Fruit fly (Drosophila melanogaster): ENCODE results near the gene Rad9.

The Rad9 gene

dm6 chr3L:18890283-18891175, 18.2 kb upstream of the Rad9 start, which contains the start of gene CG3961 (continued):
- TF ChIP-seq pan (optimal IDR thresholded peaks at IDR 0.05) (no peak), Hr83 (GFP tag; optimal IDR thresholded peaks at IDR 0.05; ENCODE audit: poor library complexity, severe bottlenecking) (peak; percentile 34), CG9705 (GFP tag; optimal IDR thresholded peaks at IDR 0.05) (peak; percentile 90), Dif (GFP tag; optimal IDR thresholded peaks at IDR 0.05; ENCODE audit: partially characterized antibody) (peak; percentile 93), sv (GFP tag; optimal IDR thresholded peaks at IDR 0.05) (peak; percentile 94), dsf (GFP tag; optimal IDR thresholded peaks at IDR 0.05; ENCODE audit: borderline replicate concordance) (peak; percentile 88), tai (GFP tag; optimal IDR thresholded peaks at IDR 0.05) (peak; percentile 89), jim (GFP tag; optimal IDR thresholded peaks at IDR 0.05) (no peak), CG32264 (GFP tag; optimal IDR thresholded peaks at IDR 0.05) (peak; percentile 67), foxo (GFP tag; optimal IDR thresholded peaks at IDR 0.05) (peak in 1 of 2 experiments; percentile 99), brk (GFP tag; optimal IDR thresholded peaks at IDR 0.05) (peak; percentile 96), GATAd (GFP tag; optimal IDR thresholded peaks at IDR 0.05) (no peak)

- no peak for TF ChIP-seq Vsx2 (GFP tag; optimal IDR thresholded peaks at IDR 0.05; ENCODE audit: partially characterized antibody)
- TF ChIP-seq ey (GFP tag; optimal IDR thresholded peaks at IDR 0.05) = no peak
- TF ChIP-seq Dif (GFP tag; optimal IDR thresholded peaks at IDR 0.05; ENCODE audit: partially characterized antibody) = peak; percentile 0
- TF ChIP-seq Hnf4 (GFP tag; optimal IDR thresholded peaks at IDR 0.05) = peak; percentile 30
- TF ChIP-seq h (GFP tag; optimal IDR thresholded peaks at IDR 0.05) = peak; percentile 8
- TF ChIP-seq CG9705 (GFP tag; optimal IDR thresholded peaks at IDR 0.05) = no peak
- TF ChIP-seq br (GFP tag; optimal IDR thresholded peaks at IDR 0.05) = no peak
- no peak for TF ChIP-seq CG32264 (GFP tag; optimal IDR thresholded peaks at IDR 0.05)
- TF ChIP-seq fru (GFP tag; optimal IDR thresholded peaks at IDR 0.05) = peak; percentile 41
- TF ChIP-seq Dfd (GFP tag; optimal IDR thresholded peaks at IDR 0.05) = no peak
- TF ChIP-seq sage (GFP tag; optimal IDR thresholded peaks at IDR 0.05) = no peak
- no peak for TF ChIP-seq psq (GFP tag; optimal IDR thresholded peaks at IDR 0.05)
- no peak for TF ChIP-seq Rel (GFP tag; optimal IDR thresholded peaks at IDR 0.05)
- TF ChIP-seq Rel (tag; optimal IDR thresholded peaks at IDR 0.05) = peak; percentile 35
- no peak for TF ChIP-seq dl (GFP tag; optimal IDR thresholded peaks at IDR 0.05; ENCODE audit: insufficient read depth in 1 of 2, partially characterized antibody in 2 of 2)
- no peak for TF ChIP-seq Hr83 (GFP tag; optimal IDR thresholded peaks at IDR 0.05; ENCODE audit: poor library complexity, severe bottlenecking)
- no peak for TF ChIP-seq Sp1 (GFP tag; optimal IDR thresholded peaks at IDR 0.05)
- no peak for TF ChIP-seq lola (GFP tag; optimal IDR thresholded peaks at IDR 0.05)
- TF ChIP-seq usp (GFP tag; optimal IDR thresholded peaks at IDR 0.05) = no peak
- TF ChIP-seq rgr (GFP tag; optimal IDR thresholded peaks at IDR 0.05) = peak; percentile 20
- TF ChIP-seq foxo (GFP tag; optimal IDR thresholded peaks at IDR 0.05) = peak in 1 of 2 experiments; percentile 33
- TF ChIP-seq OdsH (GFP tag; optimal IDR thresholded peaks at IDR 0.05) = no peak
- no peak for TF ChIP-seq Hr78 (GFP tag; optimal IDR thresholded peaks at IDR 0.05)
Observed at dm6 chr3L:18889222-18889866, 17.0 kb upstream of the Rad9 start.

- TF ChIP-seq rgr (GFP tag; optimal IDR thresholded peaks at IDR 0.05) (no peak), Dfd (GFP tag; optimal IDR thresholded peaks at IDR 0.05) (no peak), jim (GFP tag; optimal IDR thresholded peaks at IDR 0.05) (no peak), h (GFP tag; optimal IDR thresholded peaks at IDR 0.05) (no peak), GATAd (GFP tag; optimal IDR thresholded peaks at IDR 0.05) (no peak), OdsH (GFP tag; optimal IDR thresholded peaks at IDR 0.05) (no peak), woc (GFP tag; optimal IDR thresholded peaks at IDR 0.05) (no peak)
Observed at dm6 chr3L:18881613-18882012, 9.3 kb upstream of the Rad9 start.

dm6 chr3L:18870027-18870426, 2.3 kb downstream of the Rad9 start, which contains the start of gene Blos3:
Blos3 (plus strand) TSS chr3L:18870224.
- no peak for TF ChIP-seq fru (GFP tag; optimal IDR thresholded peaks at IDR 0.05)
- TF ChIP-seq CG32264 (GFP tag; optimal IDR thresholded peaks at IDR 0.05) = no peak
- TF ChIP-seq CrebA (GFP tag; optimal IDR thresholded peaks at IDR 0.05; ENCODE audit: borderline replicate concordance) = no peak
- peak; percentile 50 for TF ChIP-seq OdsH (GFP tag; optimal IDR thresholded peaks at IDR 0.05)
- peak; percentile 54 for TF ChIP-seq Hr83 (GFP tag; optimal IDR thresholded peaks at IDR 0.05; ENCODE audit: poor library complexity, severe bottlenecking)
- peak in 1 of 2 experiments; percentile 83 for TF ChIP-seq foxo (GFP tag; optimal IDR thresholded peaks at IDR 0.05)
- peak; percentile 52 for TF ChIP-seq CG9705 (GFP tag; optimal IDR thresholded peaks at IDR 0.05)
- peak; percentile 46 for TF ChIP-seq HLH106 (tag; optimal IDR thresholded peaks at IDR 0.05)
- TF ChIP-seq jim (GFP tag; optimal IDR thresholded peaks at IDR 0.05) = no peak
- peak; percentile 44 for TF ChIP-seq psq (GFP tag; optimal IDR thresholded peaks at IDR 0.05)
- peak; percentile 54 for TF ChIP-seq Jra (GFP tag; optimal IDR thresholded peaks at IDR 0.05)
- TF ChIP-seq dsf (GFP tag; optimal IDR thresholded peaks at IDR 0.05; ENCODE audit: borderline replicate concordance) = no peak
- no peak for TF ChIP-seq Abd-B (GFP tag; optimal IDR thresholded peaks at IDR 0.05)
- TF ChIP-seq Dif (GFP tag; optimal IDR thresholded peaks at IDR 0.05; ENCODE audit: partially characterized antibody) = no peak
- TF ChIP-seq Hnf4 (GFP tag; optimal IDR thresholded peaks at IDR 0.05) = no peak
- peak; percentile 55 for TF ChIP-seq rgr (GFP tag; optimal IDR thresholded peaks at IDR 0.05)
- peak; percentile 61 for TF ChIP-seq ey (GFP tag; optimal IDR thresholded peaks at IDR 0.05)
- peak; percentile 71 for TF ChIP-seq h (GFP tag; optimal IDR thresholded peaks at IDR 0.05)
- no peak for TF ChIP-seq Mio (GFP tag; optimal IDR thresholded peaks at IDR 0.05)
